Fruit fly (Drosophila melanogaster): ENCODE results near the gene Him.

The Him gene

dm6 chrX:18259417-18259816 lies 50.2 kb downstream of the Him start, which contains the start of gene CG15059:
TSS of gene CG15059 (minus strand) at chrX:18259517.
- no peak for TF ChIP-seq Clk (GFP tag; optimal IDR thresholded peaks at IDR 0.05)
- no peak for TF ChIP-seq tj (GFP tag; optimal IDR thresholded peaks at IDR 0.05)
- TF ChIP-seq CG7045 (GFP tag; optimal IDR thresholded peaks at IDR 0.05) = no peak
- no peak for TF ChIP-seq bab1 (GFP tag; optimal IDR thresholded peaks at IDR 0.05)
- TF ChIP-seq Mnt (GFP tag; optimal IDR thresholded peaks at IDR 0.05) = no peak
- TF ChIP-seq toe (GFP tag; optimal IDR thresholded peaks at IDR 0.05) = no peak
- TF ChIP-seq CG14711 (tag; optimal IDR thresholded peaks at IDR 0.05) = no peak
- no peak for TF ChIP-seq cnc (optimal IDR thresholded peaks at IDR 0.05)
- no peak for TF ChIP-seq CG1620 (GFP tag; optimal IDR thresholded peaks at IDR 0.05)
- no peak for TF ChIP-seq CG11617 (GFP tag; optimal IDR thresholded peaks at IDR 0.05)

- TF ChIP-seq CG7045 (GFP tag; optimal IDR thresholded peaks at IDR 0.05) = no peak
- no peak for TF ChIP-seq cnc (optimal IDR thresholded peaks at IDR 0.05)
- no peak for TF ChIP-seq ovo (GFP tag; optimal IDR thresholded peaks at IDR 0.05)
- no peak for TF ChIP-seq Clk (GFP tag; optimal IDR thresholded peaks at IDR 0.05)
- TF ChIP-seq Mnt (GFP tag; optimal IDR thresholded peaks at IDR 0.05) = no peak
- TF ChIP-seq CG11617 (GFP tag; optimal IDR thresholded peaks at IDR 0.05) = no peak
- TF ChIP-seq CG33017 (tag; optimal IDR thresholded peaks at IDR 0.05) = no peak
- TF ChIP-seq kay (GFP tag; ENCODE audit: borderline replicate concordance) = no peak
- TF ChIP-seq CG14711 (tag; optimal IDR thresholded peaks at IDR 0.05) = no peak
- no peak for TF ChIP-seq Hr96 (GFP tag; optimal IDR thresholded peaks at IDR 0.05)
- no peak for TF ChIP-seq tj (GFP tag; optimal IDR thresholded peaks at IDR 0.05)
- TF ChIP-seq toe (GFP tag; optimal IDR thresholded peaks at IDR 0.05) = no peak
- TF ChIP-seq cic (GFP tag; optimal IDR thresholded peaks at IDR 0.05) = no peak
- no peak for TF ChIP-seq CG5204 (GFP tag; optimal IDR thresholded peaks at IDR 0.05)
Measured at dm6 chrX:18259984-18260550, 50.8 kb downstream of the Him start.
